Worm (Caenorhabditis elegans) whole organism, L1 larva: Measurements from ENCODE around the gene twk-44.
A peak's percentile ranks its signal among the peaks of the same experiment; 100 is the strongest.

Experiments used
- C16A3.4 ChIP-seq: fragments of 150-350 bp; optimal IDR thresholded peaks from 2 replicates; lab custom pipeline; 2014; ENCODE audit warnings: missing biosample characterization, missing genetic modification characterization
- Y116A8C.19 ChIP-seq: sonication (generic microtip); optimal IDR thresholded peaks from 2 replicates; lab custom pipeline; 2016; ENCODE audit warnings: missing compliant biosample characterization, missing genetic modification characterization, borderline replicate concordance
- aly-2 ChIP-seq: fragments of 150-350 bp; optimal IDR thresholded peaks from 2 replicates; lab custom pipeline; 2014; ENCODE audit warnings: missing biosample characterization, missing genetic modification characterization
- ceh-8 ChIP-seq: fragments of 200-800 bp; sonication (Bioruptor generic); optimal IDR thresholded peaks from 2 replicates; lab custom pipeline; 2018; ENCODE audit warnings: mild to moderate bottlenecking, missing genetic modification characterization, moderate library complexity, missing compliant biosample characterization
- ceh-82 ChIP-seq, 3 experiments: fragments of 150-350 bp in 1 of 3; sonication (generic microtip) in 2 of 3; optimal IDR thresholded peaks; 2 replicates each; lab custom pipeline; 2014 to 2017; ENCODE audit warnings: missing biosample characterization in 3 of 3, missing genetic modification characterization in 3 of 3
- ceh-88 ChIP-seq: fragments of 200-800 bp; sonication (Bioruptor generic); IDR thresholded peaks from 2 replicates; pipeline ENCODE4 v1.3.6; 2022; ENCODE audit warnings: missing genetic modification characterization, missing compliant biosample characterization
- ceh-90 ChIP-seq: sonication (generic microtip); optimal IDR thresholded peaks from 2 replicates; lab custom pipeline; 2016; ENCODE audit warnings: missing genetic modification characterization, missing compliant biosample characterization
- ces-1 ChIP-seq: fragments of 150-350 bp; optimal IDR thresholded peaks from 2 replicates; lab custom pipeline; 2014; ENCODE audit warnings: missing biosample characterization, missing genetic modification reagents, missing genetic modification characterization
- dsc-1 ChIP-seq: sonication (generic microtip); optimal IDR thresholded peaks from 2 replicates; lab custom pipeline; 2016; ENCODE audit warnings: mild to moderate bottlenecking, missing genetic modification characterization, missing compliant biosample characterization
- efl-3 ChIP-seq: fragments of 200-800 bp; sonication (Bioruptor generic); optimal IDR thresholded peaks from 2 replicates; lab custom pipeline; 2018; ENCODE audit warnings: mild to moderate bottlenecking, missing genetic modification characterization, missing compliant biosample characterization
- egl-13 ChIP-seq: sonication (generic microtip); optimal IDR thresholded peaks from 2 replicates; lab custom pipeline; 2016; ENCODE audit warnings: missing genotype, missing genetic modification reagents, missing genetic modification characterization, missing compliant biosample characterization
- elt-3 ChIP-seq, 6 experiments: fragments of 150-350 bp in 1 of 6; sonication (generic microtip); optimal IDR thresholded peaks; 2 replicates each; lab custom pipeline; 2017 to 2018; ENCODE audit warnings: missing biosample characterization in 6 of 6, missing genetic modification characterization in 6 of 6, inconsistent platforms in 1 of 6
- hlh-17 ChIP-seq: fragments of 200-800 bp; sonication (Bioruptor generic); optimal IDR thresholded peaks from 2 replicates; lab custom pipeline; 2018; ENCODE audit warnings: missing genetic modification characterization, mild to moderate bottlenecking, missing compliant biosample characterization, moderate library complexity, borderline replicate concordance
- hpl-2 ChIP-seq: fragments of 150-350 bp; optimal IDR thresholded peaks from 2 replicates; lab custom pipeline; 2014; ENCODE audit warnings: missing biosample characterization, missing genetic modification reagents, missing genetic modification characterization
- isw-1 ChIP-seq: fragments of 200-800 bp; sonication (Bioruptor generic); IDR thresholded peaks from 2 replicates; pipeline ENCODE4 v1.3.6; 2022; ENCODE audit warnings: missing genetic modification characterization, missing compliant biosample characterization
- lin-13 ChIP-seq: fragments of 150-350 bp; optimal IDR thresholded peaks from 2 replicates; lab custom pipeline; 2014; ENCODE audit warnings: missing biosample characterization, missing genetic modification reagents, missing genetic modification characterization
- lin-35 ChIP-seq, 2 experiments: fragments of 150-350 bp; optimal IDR thresholded peaks; 2 replicates each; lab custom pipeline; 2014; ENCODE audit warnings: missing biosample characterization in 2 of 2, missing genetic modification characterization in 2 of 2, missing genetic modification reagents in 2 of 2
- lin-39 ChIP-seq: fragments of 150-350 bp; optimal IDR thresholded peaks from 2 replicates; lab custom pipeline; 2014; ENCODE audit warnings: missing biosample characterization, missing genetic modification reagents, missing genetic modification characterization
- lir-3 ChIP-seq: sonication (generic microtip); optimal IDR thresholded peaks from 2 replicates; lab custom pipeline; 2016; ENCODE audit warnings: mild to moderate bottlenecking, missing genetic modification characterization, moderate library complexity, missing compliant biosample characterization; ENCODE audit not compliant: poor library complexity
- lsy-2 ChIP-seq, 2 experiments: fragments of 150-350 bp; optimal IDR thresholded peaks; 2 replicates each; lab custom pipeline; 2014; ENCODE audit warnings: missing biosample characterization in 2 of 2, missing genetic modification characterization in 2 of 2
- mdl-1 ChIP-seq, 2 experiments: fragments of 150-350 bp; optimal IDR thresholded peaks; 2 replicates each; lab custom pipeline; 2014 to 2017; ENCODE audit warnings: missing biosample characterization in 2 of 2, missing genetic modification characterization in 2 of 2, inconsistent platforms in 1 of 2
- nhr-12 ChIP-seq: sonication (generic microtip); optimal IDR thresholded peaks from 2 replicates; lab custom pipeline; 2017; ENCODE audit warnings: missing biosample characterization, missing genetic modification characterization
- nhr-28 ChIP-seq: fragments of 150-350 bp; optimal IDR thresholded peaks from 2 replicates; lab custom pipeline; 2014; ENCODE audit warnings: missing biosample characterization, missing genetic modification characterization
- nhr-47 ChIP-seq: sonication (generic microtip); optimal IDR thresholded peaks from 2 replicates; lab custom pipeline; 2016; ENCODE audit warnings: mild to moderate bottlenecking, missing genetic modification characterization, moderate library complexity, missing compliant biosample characterization
- nhr-71 ChIP-seq: sonication (generic microtip); optimal IDR thresholded peaks from 2 replicates; lab custom pipeline; 2016; ENCODE audit warnings: mild to moderate bottlenecking, missing genetic modification characterization, moderate library complexity, missing compliant biosample characterization
- nhr-84 ChIP-seq: sonication (generic microtip); optimal IDR thresholded peaks from 2 replicates; lab custom pipeline; 2017; ENCODE audit warnings: missing biosample characterization, missing genetic modification characterization
- nhr-90 ChIP-seq: sonication (generic microtip); optimal IDR thresholded peaks from 2 replicates; lab custom pipeline; 2016; ENCODE audit warnings: mild to moderate bottlenecking, missing genetic modification characterization, missing compliant biosample characterization; ENCODE audit not compliant: poor library complexity
- pag-3 ChIP-seq: sonication (generic microtip); optimal IDR thresholded peaks from 2 replicates; lab custom pipeline; 2017; ENCODE audit warnings: missing genetic modification characterization, mild to moderate bottlenecking, missing compliant biosample characterization, antibody characterized with exemption, borderline replicate concordance; ENCODE audit not compliant: insufficient read depth
- rnt-1 ChIP-seq: sonication (generic microtip); optimal IDR thresholded peaks from 2 replicates; lab custom pipeline; 2016; ENCODE audit warnings: mild to moderate bottlenecking, missing genetic modification characterization, moderate library complexity, missing compliant biosample characterization
- skn-1 ChIP-seq: fragments of 150-350 bp; optimal IDR thresholded peaks from 2 replicates; lab custom pipeline; 2014; ENCODE audit warnings: missing biosample characterization, missing genetic modification characterization
- snpc-4 ChIP-seq: fragments of 150-350 bp; optimal IDR thresholded peaks from 2 replicates; lab custom pipeline; 2014; ENCODE audit warnings: missing biosample characterization, missing genetic modification characterization
- sox-4 ChIP-seq: sonication (generic microtip); optimal IDR thresholded peaks from 2 replicates; lab custom pipeline; 2016; ENCODE audit warnings: missing genetic modification characterization, missing compliant biosample characterization
- sup-37 ChIP-seq: fragments of 200-800 bp; sonication (Bioruptor generic); optimal IDR thresholded peaks from 2 replicates; lab custom pipeline; 2018; ENCODE audit warnings: mild to moderate bottlenecking, missing genetic modification characterization, missing compliant biosample characterization
- swsn-7 ChIP-seq: sonication (generic microtip); optimal IDR thresholded peaks from 2 replicates; lab custom pipeline; 2016; ENCODE audit warnings: missing genetic modification characterization, missing compliant biosample characterization
- tbx-2 ChIP-seq: sonication (generic microtip); optimal IDR thresholded peaks from 2 replicates; lab custom pipeline; 2016; ENCODE audit warnings: missing genetic modification characterization, missing compliant biosample characterization
- tlp-1 ChIP-seq: fragments of 150-350 bp; optimal IDR thresholded peaks from 2 replicates; lab custom pipeline; 2014; ENCODE audit warnings: missing biosample characterization, missing genetic modification characterization
- unc-30 ChIP-seq: sonication (generic microtip); optimal IDR thresholded peaks from 2 replicates; lab custom pipeline; 2017; ENCODE audit warnings: missing biosample characterization, missing genetic modification characterization
- unc-62 ChIP-seq: fragments of 150-350 bp; optimal IDR thresholded peaks from 2 replicates; lab custom pipeline; 2014; ENCODE audit warnings: missing biosample characterization, missing genetic modification reagents, missing genetic modification characterization
- unc-86 ChIP-seq: sonication (generic microtip); optimal IDR thresholded peaks from 2 replicates; lab custom pipeline; 2016; ENCODE audit warnings: missing genetic modification characterization, missing compliant biosample characterization
- vab-15 ChIP-seq: sonication (generic microtip); optimal IDR thresholded peaks from 2 replicates; lab custom pipeline; 2017; ENCODE audit warnings: missing genotype, mild to moderate bottlenecking, missing genetic modification characterization, missing compliant biosample characterization
- xbp-1 ChIP-seq: sonication (generic microtip); optimal IDR thresholded peaks from 2 replicates; lab custom pipeline; 2016; ENCODE audit warnings: missing genetic modification characterization, missing compliant biosample characterization
- zag-1 ChIP-seq: fragments of 150-350 bp; optimal IDR thresholded peaks from 2 replicates; lab custom pipeline; 2014; ENCODE audit warnings: missing biosample characterization, missing genetic modification characterization
- zip-4 ChIP-seq: fragments of 200-800 bp; sonication (Bioruptor generic); optimal IDR thresholded peaks from 2 replicates; lab custom pipeline; 2018; ENCODE audit warnings: mild to moderate bottlenecking, missing genetic modification characterization, moderate library complexity, missing compliant biosample characterization
- ztf-11 ChIP-seq, 2 experiments: sonication (generic microtip); optimal IDR thresholded peaks; 2 replicates each; lab custom pipeline; 2016 to 2017; ENCODE audit warnings: missing genetic modification characterization in 2 of 2, missing biosample characterization in 1 of 2, missing compliant biosample characterization in 1 of 2

Gene twk-44

DNA sequence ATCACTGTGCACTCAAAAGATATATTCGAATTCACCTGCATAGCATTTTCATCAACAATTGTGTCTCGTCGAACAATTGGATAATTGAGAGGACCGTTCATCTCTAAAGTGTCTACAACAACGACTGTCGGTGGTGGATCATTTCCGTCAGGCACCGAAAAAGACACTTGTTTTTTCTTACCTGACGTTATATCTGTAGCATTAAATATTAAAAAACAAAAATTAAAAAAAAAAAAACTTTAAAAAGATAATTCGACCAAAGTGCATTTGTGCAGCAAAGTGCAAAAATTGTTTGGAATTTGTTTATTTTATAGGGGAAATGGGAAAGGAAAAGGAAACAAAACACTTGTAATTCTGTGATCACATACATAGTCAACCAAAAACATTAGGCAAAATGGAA, at the start of gene twk-44:
TSS of gene twk-44 (minus strand) at position 101 of the 400 bp plus-strand sequence.
- TF ChIP-seq egl-13 (tag; lab: Kevin White, UChicago) (no peak), hpl-2 (no peak), ceh-82 (tag; optimal IDR thresholded peaks at IDR 0.05; lab: Kevin White, UChicago) (no peak)

DNA sequence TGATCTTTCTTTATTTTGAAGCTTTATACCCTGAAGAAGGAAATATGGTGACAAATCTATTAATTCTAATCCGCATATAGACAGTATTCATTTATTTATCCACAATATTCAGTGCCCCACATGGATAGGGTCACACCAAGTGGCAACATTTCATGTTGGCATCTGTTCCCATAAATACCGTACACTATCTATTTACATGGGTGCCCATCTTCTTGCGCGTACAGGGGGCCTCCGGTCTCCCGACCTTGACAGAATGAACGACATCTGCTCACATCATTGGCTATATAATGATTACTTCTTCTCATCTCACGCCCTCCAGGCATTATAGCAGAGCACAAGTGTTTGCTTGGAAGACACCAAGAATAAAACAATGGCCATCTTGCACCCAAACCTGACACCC, 48.7 kb upstream of the twk-44 start:
- TF ChIP-seq nhr-28 (tag; lab: Kevin White, UChicago) = no peak
- TF ChIP-seq mdl-1 (tag; optimal IDR thresholded peaks at IDR 0.05; lab: Kevin White, UChicago) = no peak
- peak in 1 of 2 experiments; percentile 65 for TF ChIP-seq ztf-11 (tag; optimal IDR thresholded peaks at IDR 0.05; lab: Kevin White, UChicago)
- TF ChIP-seq Y116A8C.19 (tag; lab: Kevin White, UChicago) = no peak
- peak; percentile 6 for TF ChIP-seq tbx-2
- no peak for TF ChIP-seq elt-3 (tag; optimal IDR thresholded peaks at IDR 0.05; lab: Kevin White, UChicago)
- TF ChIP-seq snpc-4 = no peak

DNA sequence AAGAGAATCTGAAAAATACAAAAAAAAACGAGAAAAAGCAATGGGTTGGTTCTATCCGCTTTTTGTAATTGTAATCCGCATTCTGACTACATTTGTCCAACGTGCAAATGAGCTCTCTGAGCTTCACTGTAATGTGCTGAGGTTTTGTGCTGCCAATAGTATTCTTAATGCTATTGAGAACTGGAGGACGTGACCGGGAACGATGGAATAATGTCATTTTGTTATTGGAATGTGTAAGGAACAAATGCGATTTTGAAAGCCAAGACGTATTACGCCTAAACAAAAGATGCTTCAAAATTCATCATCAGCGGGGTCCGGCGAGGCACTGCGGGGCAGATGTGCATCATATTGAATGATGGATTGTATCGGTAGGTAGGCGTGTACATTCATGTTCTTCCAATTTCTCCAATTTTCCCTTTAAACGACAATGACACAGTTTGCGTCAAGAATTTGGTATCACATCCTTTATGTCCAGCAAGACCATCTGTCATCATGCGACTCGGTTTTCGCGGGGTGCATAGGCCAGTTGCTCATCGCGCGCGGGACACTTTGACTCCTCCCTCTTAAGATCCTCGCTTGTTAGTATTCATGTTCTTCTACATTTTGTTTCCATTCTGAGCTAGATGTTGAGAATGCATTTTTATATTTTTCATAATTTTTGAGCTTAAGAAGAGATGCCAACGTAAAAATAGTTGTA, 46.3 kb upstream of the twk-44 start:
- peak in 1 of 2 experiments; percentile 37 for TF ChIP-seq ztf-11 (tag; optimal IDR thresholded peaks at IDR 0.05; lab: Kevin White, UChicago)
- TF ChIP-seq nhr-71 (tag; lab: Kevin White, UChicago) = no peak
- no peak for TF ChIP-seq sox-4 (tag; lab: Kevin White, UChicago)
- TF ChIP-seq ces-1 (GFP tag; lab: Kevin White, UChicago) = no peak
- TF ChIP-seq tbx-2 = peak; percentile 3
- TF ChIP-seq tlp-1 (tag; lab: Kevin White, UChicago) = no peak
- no peak for TF ChIP-seq snpc-4
- TF ChIP-seq, all 84 proteins: peak for 2

DNA sequence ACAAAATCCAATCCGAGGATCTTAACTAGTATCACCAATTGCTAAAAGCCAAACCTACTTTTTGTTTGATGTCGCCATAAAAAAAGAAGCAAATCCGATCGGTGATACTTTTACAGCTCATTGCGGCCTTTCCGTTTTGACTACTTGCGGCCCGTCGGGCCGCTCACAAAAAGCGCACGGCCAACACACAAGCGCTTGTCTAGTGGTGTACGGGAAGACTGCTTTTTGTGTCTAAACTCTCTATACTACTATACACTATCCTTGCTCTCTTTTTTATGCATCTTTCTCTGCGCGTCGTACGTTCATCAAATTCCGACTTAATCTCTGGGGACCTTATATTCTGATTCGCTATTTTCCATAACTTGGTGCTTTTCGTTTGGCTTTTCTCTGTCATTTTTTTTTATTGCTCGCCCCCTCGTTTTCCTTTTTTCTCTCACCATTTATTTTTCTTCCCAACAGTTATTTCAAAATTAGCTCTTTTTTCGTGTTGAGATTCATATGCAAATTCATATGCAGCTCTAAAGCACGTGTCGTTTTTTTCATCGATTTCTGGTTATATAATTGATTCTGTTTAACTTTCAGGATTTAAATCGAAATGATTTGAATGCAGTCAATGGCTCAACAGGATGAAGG, 39.7 kb upstream of the twk-44 start, which contains the start of gene noca-2:
TSS of gene noca-2 (plus strand) at position 583 of the 633 bp plus-strand sequence.
- no peak for TF ChIP-seq nhr-90 (tag; lab: Kevin White, UChicago)
- TF ChIP-seq nhr-12 (tag; lab: Kevin White, UChicago) = no peak
- no peak for TF ChIP-seq hpl-2
- no peak for TF ChIP-seq vab-15 (tag; lab: Kevin White, UChicago)
- TF ChIP-seq rnt-1 (tag; lab: Kevin White, UChicago) = peak; percentile 21
- TF ChIP-seq zag-1 (tag; lab: Kevin White, UChicago) = no peak
- no peak for TF ChIP-seq aly-2 (tag; lab: Kevin White, UChicago)
- no peak for TF ChIP-seq nhr-84 (tag; lab: Kevin White, UChicago)
- TF ChIP-seq pag-3 = no peak
- no peak for TF ChIP-seq ceh-8
- no peak for TF ChIP-seq dsc-1 (tag; lab: Kevin White, UChicago)
- TF ChIP-seq lin-13 (GFP tag; lab: Kevin White, UChicago) = no peak
- no peak for TF ChIP-seq efl-3 (GFP tag; lab: Kevin White, UChicago)
- no peak for TF ChIP-seq lir-3 (tag; lab: Kevin White, UChicago)
- TF ChIP-seq unc-30 (tag; lab: Kevin White, UChicago) = no peak
- no peak for TF ChIP-seq sox-4 (tag; lab: Kevin White, UChicago)
- TF ChIP-seq isw-1 = 0 out of 2 replicates have a peak, but pooled peaks have one; percentile 13
- peak; percentile 26 for TF ChIP-seq swsn-7 (tag; lab: Kevin White, UChicago)
- TF ChIP-seq skn-1 = no peak
- TF ChIP-seq C16A3.4 (tag; lab: Kevin White, UChicago) = no peak
- TF ChIP-seq hlh-17 (GFP tag; lab: Kevin White, UChicago) = no peak
- TF ChIP-seq ceh-88 (GFP tag; lab: Robert Waterston, UW) = no peak
- no peak for TF ChIP-seq lin-35 (GFP tag; optimal IDR thresholded peaks at IDR 0.05; lab: Kevin White, UChicago)
- peak; percentile 11 for TF ChIP-seq nhr-47
- TF ChIP-seq sup-37 = no peak
- no peak for TF ChIP-seq ceh-90
- no peak for TF ChIP-seq unc-62 (GFP tag; lab: Kevin White, UChicago)
- TF ChIP-seq xbp-1 (tag; lab: Kevin White, UChicago) = peak; percentile 11
- no peak for TF ChIP-seq lin-39 (tag; lab: Kevin White, UChicago)
- TF ChIP-seq lsy-2 (tag; optimal IDR thresholded peaks at IDR 0.05; lab: Kevin White, UChicago) = peak in 1 of 2 experiments; percentile 44
- no peak for TF ChIP-seq tlp-1 (tag; lab: Kevin White, UChicago)
- peak; percentile 11 for TF ChIP-seq unc-86 (tag; lab: Kevin White, UChicago)
- no peak for TF ChIP-seq zip-4 (GFP tag; lab: Kevin White, UChicago)
